Fruit fly (Drosophila melanogaster): ENCODE measurements around the gene Rsf1.

The Rsf1 gene

dm6 chr2L:10292066-10292560 lies 28.8 kb upstream of the Rsf1 start, which contains the start of gene Ufd4 (continued):
- TF ChIP-seq mam (GFP tag; optimal IDR thresholded peaks at IDR 0.05) (peak; percentile 62), CG16815 (GFP tag; optimal IDR thresholded peaks at IDR 0.05) (peak; percentile 0), dmrt11E (tag; optimal IDR thresholded peaks at IDR 0.05) (peak; percentile 62), Pdp1 (GFP tag; optimal IDR thresholded peaks at IDR 0.05) (peak; percentile 45 to 80), Dad (GFP tag; optimal IDR thresholded peaks at IDR 0.05) (peak; percentile 54), H2.0 (GFP tag; IDR thresholded peaks at IDR 0.05) (peak; percentile 32; the same call in 1 of the 2 replicates), CG17568 (GFP tag; optimal IDR thresholded peaks at IDR 0.05) (no peak), al (GFP tag; IDR thresholded peaks at IDR 0.05) (no peak), Chrac-16 (GFP tag; optimal IDR thresholded peaks at IDR 0.05) (peak; percentile 55), Sry-δ (GFP tag; optimal IDR thresholded peaks at IDR 0.05) (peak; percentile 87), D19A (tag; optimal IDR thresholded peaks at IDR 0.05) (no peak), Hr51 (GFP tag; optimal IDR thresholded peaks at IDR 0.05) (peak in 1 of 2 experiments; percentile 56), shn (GFP tag; optimal IDR thresholded peaks at IDR 0.05) (peak; percentile 33), exex (tag; optimal IDR thresholded peaks at IDR 0.05) (peak; percentile 53), Lpt (GFP tag; optimal IDR thresholded peaks at IDR 0.05) (no peak), CG6689 (GFP tag; IDR thresholded peaks at IDR 0.05) (peak; percentile 75; the same call in 1 of the 2 replicates), CG2889 (GFP tag; IDR thresholded peaks at IDR 0.05) (no peak), chn (GFP tag; optimal IDR thresholded peaks at IDR 0.05) (peak; percentile 72), CG31365 (tag; optimal IDR thresholded peaks at IDR 0.05) (no peak), stc (GFP tag; IDR thresholded peaks at IDR 0.05) (peak; percentile 80), CG6765 (GFP tag; optimal IDR thresholded peaks at IDR 0.05) (peak; percentile 57), CG18476 (GFP tag; optimal IDR thresholded peaks at IDR 0.05) (peak; percentile 69), CG11696 (GFP tag; IDR thresholded peaks at IDR 0.05) (peak; percentile 40; the same call in 1 of the 2 replicates), cad (GFP tag; optimal IDR thresholded peaks at IDR 0.05) (no peak), CG13775 (GFP tag; optimal IDR thresholded peaks at IDR 0.05) (peak; percentile 34), sens (GFP tag) (peak; percentile 93), CG2129 (GFP tag; IDR thresholded peaks at IDR 0.05; ENCODE audit: partially characterized antibody) (no peak), CG6654 (GFP tag; optimal IDR thresholded peaks at IDR 0.05) (no peak), eve (GFP tag; optimal IDR thresholded peaks at IDR 0.05) (no peak), CG15073 (GFP tag; optimal IDR thresholded peaks at IDR 0.05) (no peak), NFAT (GFP tag; IDR thresholded peaks at IDR 0.05) (no peak), HLH4C (GFP tag; IDR thresholded peaks at IDR 0.05; ENCODE audit: partially characterized antibody) (no peak; the same call in 2 of the 3 replicates), CG4730 (GFP tag; IDR thresholded peaks at IDR 0.05) (no peak), Nf-YA (GFP tag; IDR thresholded peaks at IDR 0.05) (peak; percentile 44; the same call in 1 of the 2 replicates), ab (GFP tag; optimal IDR thresholded peaks at IDR 0.05) (no peak), Dp (GFP tag; optimal IDR thresholded peaks at IDR 0.05) (peak; percentile 16), gt (GFP tag; IDR thresholded peaks at IDR 0.05) (no peak), CG9609 (GFP tag; optimal IDR thresholded peaks at IDR 0.05) (peak; percentile 16), Oaz (GFP tag; IDR thresholded peaks at IDR 0.05) (no peak), Spps (tag; optimal IDR thresholded peaks at IDR 0.05) (peak; percentile 43), CG15514 (GFP tag; optimal IDR thresholded peaks at IDR 0.05) (no peak), CG6254 (GFP tag; optimal IDR thresholded peaks at IDR 0.05) (peak; percentile 41), tio (GFP tag; optimal IDR thresholded peaks at IDR 0.05) (no peak), nom (GFP tag; optimal IDR thresholded peaks at IDR 0.05) (no peak), Mad (GFP tag; optimal IDR thresholded peaks at IDR 0.05) (peak; percentile 13), rib (GFP tag; IDR thresholded peaks at IDR 0.05) (peak; percentile 25; the same call in 1 of the 2 replicates), sna (GFP tag; IDR thresholded peaks at IDR 0.05; ENCODE audit: partially characterized antibody) (no peak), Ravus (GFP tag; IDR thresholded peaks at IDR 0.05) (no peak), ase (GFP tag; IDR thresholded peaks at IDR 0.05) (no peak), dati (GFP tag; IDR thresholded peaks at IDR 0.05) (no peak), CG10654 (GFP tag; optimal IDR thresholded peaks at IDR 0.05) (peak; percentile 27)

Data from whole organism, embryonic.